Worm (Caenorhabditis elegans): ENCODE results near the gene Y56A3A.28.

The Y56A3A.28 gene

DNA sequence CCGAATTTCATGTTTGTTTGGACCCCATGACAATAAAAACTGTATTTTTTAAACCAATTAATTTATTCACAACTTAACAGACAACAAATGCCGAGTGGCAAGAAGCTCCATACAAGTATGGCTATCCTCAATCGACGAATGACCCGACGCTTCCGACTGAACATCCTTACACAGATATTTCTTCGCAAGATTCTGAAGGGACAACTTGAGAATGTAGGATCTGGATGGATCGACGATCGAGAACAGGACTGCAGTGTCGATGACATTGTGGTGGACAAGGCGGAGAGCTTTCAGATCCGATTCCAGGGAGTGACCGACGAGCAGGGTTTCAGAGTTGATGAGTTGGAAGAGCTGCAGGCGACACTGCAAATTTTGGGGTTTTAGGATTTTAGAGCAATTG lies 28.4 kb upstream of the Y56A3A.28 start:
- TF ChIP-seq him-1 (tag; optimal IDR thresholded peaks at IDR 0.05) (peak; percentile 64), ceh-100 (GFP tag; IDR thresholded peaks at IDR 0.05) (no peak)

DNA sequence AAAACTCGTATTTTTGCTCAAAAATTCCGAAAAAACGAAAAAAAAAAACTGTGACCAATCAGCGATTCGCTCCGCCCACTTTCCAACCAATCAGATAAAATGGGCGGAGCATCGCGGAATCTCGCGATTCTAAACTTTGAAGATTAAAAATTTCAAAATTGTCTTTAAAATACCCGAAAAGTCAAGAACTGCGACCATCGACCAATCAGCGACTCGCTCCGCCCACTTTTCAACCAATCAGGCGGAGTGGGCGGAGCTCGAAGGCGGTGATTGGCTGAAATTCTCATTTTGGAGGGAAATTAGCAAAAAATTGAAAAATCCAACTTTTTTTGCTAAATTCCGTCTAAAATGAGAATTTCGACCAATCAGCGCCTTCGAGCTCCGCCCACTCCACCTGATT lies 24.6 kb upstream of the Y56A3A.28 start:
- TF ChIP-seq nfyb-1 (GFP tag; IDR thresholded peaks at IDR 0.05) (peak; percentile 61; the same call in 1 of the 2 replicates), snpc-1.3 (tag; optimal IDR thresholded peaks at IDR 0.05; ENCODE audit: insufficient read depth) (no peak), F37B4.10 (GFP tag; IDR thresholded peaks at IDR 0.05) (0 out of 2 replicates have a peak, but pooled peaks have one; percentile 24)

DNA sequence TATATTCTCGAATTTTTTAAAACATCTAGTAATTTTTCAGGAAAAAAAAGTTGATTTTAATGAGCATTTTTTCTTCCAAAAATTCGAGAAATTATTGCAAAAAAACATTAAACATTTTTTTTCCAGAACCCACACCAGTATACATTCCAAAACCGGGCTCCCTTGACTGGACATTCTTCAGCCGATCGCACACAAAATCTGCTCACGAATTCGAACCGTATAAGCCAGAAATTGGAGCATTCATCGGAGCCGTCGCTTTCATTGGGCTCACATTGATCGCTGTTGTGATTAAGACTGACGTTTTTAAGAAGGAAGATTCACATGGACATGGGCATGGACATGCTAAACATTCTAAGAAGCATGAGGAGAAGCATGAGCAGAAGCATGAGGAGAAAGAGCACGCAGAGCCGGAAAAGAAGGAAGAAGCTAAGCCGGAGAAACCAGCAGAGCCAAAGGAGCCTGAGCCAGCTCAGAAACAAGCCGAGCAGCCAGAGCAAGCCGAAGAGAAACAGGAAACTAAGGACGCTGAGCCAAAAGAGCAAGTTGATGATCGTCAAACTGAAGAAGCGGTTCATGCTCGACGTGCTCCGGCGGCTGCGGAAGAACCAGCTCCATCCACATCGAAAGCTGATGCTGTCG lies 20.6 kb upstream of the Y56A3A.28 start:
- TF ChIP-seq ceh-40 (GFP tag; IDR thresholded peaks at IDR 0.05) (no peak), mes-4 (tag; optimal IDR thresholded peaks at IDR 0.05) (no peak), ccch-3 (GFP tag; optimal IDR thresholded peaks at IDR 0.05) (no peak), C06A6.2 (GFP tag; conservative IDR thresholded peaks at IDR 0.05) (no peak), lin-26 (GFP tag; IDR thresholded peaks at IDR 0.05) (no peak), attf-5 (GFP tag; optimal IDR thresholded peaks at IDR 0.05) (no peak), madf-8 (GFP tag; conservative IDR thresholded peaks at IDR 0.05) (no peak), let-607 (tag; optimal IDR thresholded peaks at IDR 0.05) (no peak), zfh-2 (GFP tag; conservative IDR thresholded peaks at IDR 0.05) (peak; percentile 81), dox-1 (GFP tag; IDR thresholded peaks at IDR 0.05) (no peak), egrh-3 (GFP tag; IDR thresholded peaks at IDR 0.05) (peak; percentile 13; the same call in 1 of the 2 replicates), F57C9.4 (tag; optimal IDR thresholded peaks at IDR 0.05) (no peak), ceh-79 (tag; optimal IDR thresholded peaks at IDR 0.05) (no peak), F22D6.2 (tag; optimal IDR thresholded peaks at IDR 0.05) (no peak), zim-3 (tag; optimal IDR thresholded peaks at IDR 0.05) (no peak), Y67H2A.10 (GFP tag; conservative IDR thresholded peaks at IDR 0.05) (no peak), ama-1 (optimal IDR thresholded peaks at IDR 0.05) (no peak), ama-1 (GFP tag; optimal IDR thresholded peaks at IDR 0.05) (no peak)

DNA sequence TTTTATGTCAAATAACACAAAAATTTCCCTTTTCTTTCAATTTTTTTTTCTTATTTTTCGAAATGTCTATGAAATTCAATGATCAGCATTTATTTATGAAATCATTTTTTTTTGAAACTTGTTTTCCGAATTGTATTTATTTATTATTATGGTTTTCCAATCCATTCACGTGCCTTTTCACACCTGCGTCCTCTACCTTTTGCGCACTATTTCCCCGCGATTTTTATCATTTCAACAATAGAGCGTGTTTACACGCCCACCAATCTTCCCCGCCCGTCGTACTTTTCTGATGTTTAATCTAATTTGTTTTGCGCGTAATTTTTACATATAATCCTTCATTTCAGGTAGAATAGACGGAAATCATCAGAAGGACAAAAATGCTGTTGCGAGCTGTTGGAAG lies 18.6 kb upstream of the Y56A3A.28 start, which contains the start of gene wah-1:
Gene wah-1, plus strand, starts transcription at position 345 of the 400 bp plus-strand sequence.
- TF ChIP-seq mcd-1 (GFP tag; IDR thresholded peaks at IDR 0.05) (0 out of 2 replicates have a peak, but pooled peaks have one; percentile 28), zim-3 (tag; optimal IDR thresholded peaks at IDR 0.05) (no peak), nfya-2 (GFP tag; IDR thresholded peaks at IDR 0.05) (no peak), aptf-3 (GFP tag; IDR thresholded peaks at IDR 0.05) (no peak), nhr-80 (tag; optimal IDR thresholded peaks at IDR 0.05) (peak; percentile 16), lir-1 (GFP tag; conservative IDR thresholded peaks at IDR 0.05) (no peak), mel-28 (tag; optimal IDR thresholded peaks at IDR 0.05; ENCODE audit: borderline replicate concordance) (no peak), ztf-22 (GFP tag; optimal IDR thresholded peaks at IDR 0.05) (no peak), chd-7 (tag; optimal IDR thresholded peaks at IDR 0.05) (no peak), C06A6.2 (GFP tag; conservative IDR thresholded peaks at IDR 0.05) (no peak), nhr-90 (tag; optimal IDR thresholded peaks at IDR 0.05) (no peak), F57A8.1 (GFP tag; optimal IDR thresholded peaks at IDR 0.05) (no peak), sea-2 (GFP tag; IDR thresholded peaks at IDR 0.05) (no peak), repo-1 (tag; optimal IDR thresholded peaks at IDR 0.05) (no peak), attf-5 (GFP tag; optimal IDR thresholded peaks at IDR 0.05) (peak; percentile 71), F49E8.2 (tag; optimal IDR thresholded peaks at IDR 0.05; ENCODE audit: insufficient read depth) (no peak), attf-3 (GFP tag; conservative IDR thresholded peaks at IDR 0.05) (no peak), him-1 (tag; optimal IDR thresholded peaks at IDR 0.05) (no peak), madf-10 (tag; optimal IDR thresholded peaks at IDR 0.05) (no peak), K11D2.4 (GFP tag; IDR thresholded peaks at IDR 0.05) (no peak), Y53F4B.3 (GFP tag; IDR thresholded peaks at IDR 0.05) (no peak), hmg-1.2 (GFP tag; IDR thresholded peaks at IDR 0.05) (peak; percentile 77), Y79H2A.3 (GFP tag; conservative IDR thresholded peaks at IDR 0.05) (no peak), mxl-1 (tag; optimal IDR thresholded peaks at IDR 0.05) (no peak), lin-40 (tag; optimal IDR thresholded peaks at IDR 0.05) (no peak)

Data from whole organism, young adult.